Fruit fly (Drosophila melanogaster): ENCODE measurements around the gene nej.

DNA sequence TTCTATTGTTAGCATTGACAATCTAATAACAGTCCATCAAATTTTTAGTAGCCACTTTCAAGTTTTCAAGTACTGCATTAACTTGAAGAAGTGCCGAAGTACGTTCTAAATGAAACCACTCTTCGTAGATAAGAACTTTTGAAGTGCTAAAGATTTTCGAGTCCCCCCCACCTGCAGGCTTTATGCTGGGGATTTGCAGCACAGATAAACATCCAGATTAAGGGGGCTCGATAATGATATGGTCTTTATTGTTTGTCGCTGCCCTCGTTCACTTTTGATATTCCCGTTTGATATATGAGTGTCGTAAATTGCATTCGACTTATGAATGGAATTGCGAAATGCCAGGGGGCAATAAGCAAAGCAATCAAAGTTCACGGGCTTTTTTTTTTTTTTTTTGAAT lies 25.4 kb downstream of the nej start:
- TF ChIP-seq ey (GFP tag; optimal IDR thresholded peaks at IDR 0.05) (no peak), Dif (GFP tag; optimal IDR thresholded peaks at IDR 0.05; ENCODE audit: partially characterized antibody) (no peak), br (GFP tag; optimal IDR thresholded peaks at IDR 0.05) (no peak), lola (GFP tag; optimal IDR thresholded peaks at IDR 0.05) (no peak), Myc (optimal IDR thresholded peaks at IDR 0.05) (no peak), dl (GFP tag; optimal IDR thresholded peaks at IDR 0.05; ENCODE audit: insufficient read depth in 1 of 2, partially characterized antibody in 2 of 2) (no peak), tai (GFP tag; optimal IDR thresholded peaks at IDR 0.05) (no peak)
